Fruit fly (Drosophila melanogaster) whole organism, embryonic: ENCODE measurements around the gene Son.

Experiments used
- B-H1 ChIP-seq: fragments of 200-800 bp; sonication (Bioruptor generic); IDR thresholded peaks from 3 replicates; pipeline ENCODE4 v1.3.6; 2022; ENCODE audit warnings: missing biosample characterization, missing genetic modification characterization
- CG11247 ChIP-seq: fragments of 200-800 bp; sonication (Bioruptor generic); IDR thresholded peaks from 2 replicates; pipeline ENCODE4 v1.3.6; 2022; ENCODE audit warnings: missing biosample characterization, missing genetic modification characterization
- CG11560 ChIP-seq: fragments of 200-800 bp; sonication (Bioruptor generic); IDR thresholded peaks from 3 replicates; pipeline ENCODE4 v1.3.6; 2022; ENCODE audit warnings: missing biosample characterization, missing genetic modification characterization
- CG12071 ChIP-seq: fragments of 200-800 bp; sonication (Bioruptor generic); optimal IDR thresholded peaks from 3 replicates; lab custom pipeline; 2018; ENCODE audit warnings: missing biosample characterization, mild to moderate bottlenecking, missing genetic modification characterization
- CG14014 ChIP-seq: fragments of 200-800 bp; sonication (Bioruptor generic); IDR thresholded peaks from 2 replicates; pipeline ENCODE4 v1.3.6; 2022; ENCODE audit warnings: missing biosample characterization, missing genetic modification characterization
- CG14667 ChIP-seq: fragments of 200-800 bp; sonication (Bioruptor generic); IDR thresholded peaks from 2 replicates; pipeline ENCODE4 v1.3.6; 2022; ENCODE audit warnings: missing biosample characterization, missing genetic modification characterization
- CG14965 ChIP-seq: fragments of 200-800 bp; sonication (Bioruptor generic); optimal IDR thresholded peaks from 2 replicates; lab custom pipeline; 2016; ENCODE audit warnings: missing biosample characterization, missing genetic modification characterization, borderline replicate concordance
- CG1529 ChIP-seq: fragments of 200-800 bp; sonication (Bioruptor generic); optimal IDR thresholded peaks from 3 replicates; lab custom pipeline; 2018; ENCODE audit warnings: missing biosample characterization, missing genetic modification characterization
- CG15696 ChIP-seq: fragments of 200-800 bp; sonication (Bioruptor generic); optimal IDR thresholded peaks from 2 replicates; lab custom pipeline; 2019; ENCODE audit warnings: missing biosample characterization, mild to moderate bottlenecking, missing genetic modification characterization, moderate library complexity
- CG1602 ChIP-seq: fragments of 200-800 bp; sonication (Bioruptor generic); optimal IDR thresholded peaks from 3 replicates; lab custom pipeline; 2016; ENCODE audit warnings: missing biosample characterization, missing genetic modification characterization
- CG16815 ChIP-seq: fragments of 200-800 bp; sonication (Bioruptor generic); optimal IDR thresholded peaks from 3 replicates; lab custom pipeline; 2017; ENCODE audit warnings: missing biosample characterization, mild to moderate bottlenecking, missing genetic modification characterization
- CG17186 ChIP-seq: fragments of 200-800 bp; sonication (Bioruptor generic); optimal IDR thresholded peaks from 3 replicates; lab custom pipeline; 2017; ENCODE audit warnings: missing biosample characterization, missing genetic modification reagents, missing genetic modification characterization
- CG17359 ChIP-seq: fragments of 200-800 bp; sonication (Bioruptor generic); optimal IDR thresholded peaks from 3 replicates; lab custom pipeline; 2018; ENCODE audit warnings: missing biosample characterization, mild to moderate bottlenecking, missing genetic modification characterization, moderate library complexity
- CG1792 ChIP-seq: fragments of 200-800 bp; sonication (Bioruptor generic); optimal IDR thresholded peaks from 2 replicates; lab custom pipeline; 2016; ENCODE audit warnings: missing biosample characterization, missing genetic modification characterization
- CG18619 ChIP-seq: fragments of 200-800 bp; sonication (Bioruptor generic); optimal IDR thresholded peaks from 3 replicates; lab custom pipeline; 2017; ENCODE audit warnings: missing biosample characterization, mild to moderate bottlenecking, missing genetic modification characterization
- CG2116 ChIP-seq: fragments of 200-800 bp; sonication (Bioruptor generic); optimal IDR thresholded peaks from 3 replicates; lab custom pipeline; 2018; ENCODE audit warnings: missing biosample characterization, mild to moderate bottlenecking, missing genetic modification characterization
- CG30020 ChIP-seq: fragments of 200-800 bp; optimal IDR thresholded peaks from 2 replicates; lab custom pipeline; 2019; ENCODE audit warnings: missing biosample characterization, mild to moderate bottlenecking, missing genetic modification characterization, moderate library complexity
- CG31365 ChIP-seq: fragments of 200-800 bp; sonication (Bioruptor generic); optimal IDR thresholded peaks from 2 replicates; lab custom pipeline; 2018; ENCODE audit warnings: missing biosample characterization, mild to moderate bottlenecking, missing genetic modification characterization
- CG4404 ChIP-seq: fragments of 200-800 bp; sonication (Bioruptor generic); IDR thresholded peaks from 2 replicates; pipeline ENCODE4 v1.3.6; 2022; ENCODE audit warnings: missing biosample characterization, missing genetic modification characterization
- CG4854 ChIP-seq: fragments of 200-800 bp; sonication (Bioruptor generic); optimal IDR thresholded peaks from 2 replicates; lab custom pipeline; 2016; ENCODE audit warnings: missing biosample characterization, missing genetic modification characterization, inconsistent platforms
- CG5245 ChIP-seq: fragments of 200-800 bp; sonication (Bioruptor generic); optimal IDR thresholded peaks from 3 replicates; lab custom pipeline; 2016; ENCODE audit warnings: missing biosample characterization, missing genetic modification characterization
- CG6683 ChIP-seq: fragments of 200-800 bp; sonication (Bioruptor generic); optimal IDR thresholded peaks from 2 replicates; lab custom pipeline; 2017; ENCODE audit warnings: missing biosample characterization, mild to moderate bottlenecking, missing genetic modification characterization, missing genetic modification reagents
- CG6791 ChIP-seq: fragments of 200-800 bp; sonication (Bioruptor generic); IDR thresholded peaks from 3 replicates; pipeline ENCODE4 v1.3.6; 2022; ENCODE audit warnings: missing biosample characterization, missing genetic modification characterization; ENCODE audit not compliant: partially characterized antibody
- CG6854 ChIP-seq: fragments of 200-800 bp; sonication (Bioruptor generic); optimal IDR thresholded peaks from 3 replicates; lab custom pipeline; 2017; ENCODE audit warnings: missing biosample characterization, mild to moderate bottlenecking, missing genetic modification characterization
- CG7745 ChIP-seq: fragments of 200-800 bp; sonication (Bioruptor generic); optimal IDR thresholded peaks from 2 replicates; lab custom pipeline; 2018; ENCODE audit warnings: missing biosample characterization, mild to moderate bottlenecking, missing genetic modification characterization, moderate library complexity
- CG8478 ChIP-seq: fragments of >200 bp; optimal IDR thresholded peaks from 2 replicates; lab custom pipeline; 2018
- CG9932 ChIP-seq: fragments of 200-800 bp; sonication (Bioruptor generic); IDR thresholded peaks from 2 replicates; pipeline ENCODE4 v1.3.6; 2022; ENCODE audit warnings: missing biosample characterization, missing genetic modification characterization
- Dfd ChIP-seq, 2 experiments: fragments of >200 bp; optimal IDR thresholded peaks; 2 replicates each; lab custom pipeline; 2017; ENCODE audit warnings: missing biosample characterization in 2 of 2, missing genetic modification characterization in 2 of 2
- Dll ChIP-seq: fragments of 200-800 bp; sonication (Bioruptor generic); IDR thresholded peaks from 4 replicates; pipeline ENCODE4 v1.3.6; 2022; ENCODE audit warnings: missing biosample characterization, missing genetic modification characterization; ENCODE audit not compliant: partially characterized antibody
- HLH4C ChIP-seq: fragments of 200-800 bp; sonication (Bioruptor generic); IDR thresholded peaks from 3 replicates; pipeline ENCODE4 v1.3.6; 2022; ENCODE audit warnings: missing biosample characterization, missing genetic modification characterization; ENCODE audit not compliant: partially characterized antibody
- Hsf ChIP-seq: fragments of 200-800 bp; sonication (Bioruptor generic); optimal IDR thresholded peaks from 3 replicates; lab custom pipeline; 2016; ENCODE audit warnings: missing biosample characterization, missing genetic modification characterization
- Mad ChIP-seq: fragments of 200-800 bp; sonication (Bioruptor generic); optimal IDR thresholded peaks from 2 replicates; lab custom pipeline; 2016; ENCODE audit warnings: missing biosample characterization, missing genetic modification characterization
- Myb ChIP-seq: fragments of 200-800 bp; sonication (Bioruptor generic); optimal IDR thresholded peaks from 2 replicates; lab custom pipeline; 2016; ENCODE audit warnings: missing biosample characterization, missing genetic modification characterization
- Neu2 ChIP-seq: fragments of 200-800 bp; sonication (Bioruptor generic); optimal IDR thresholded peaks from 3 replicates; lab custom pipeline; 2016; ENCODE audit warnings: missing biosample characterization, missing genetic modification characterization, borderline replicate concordance
- Oli ChIP-seq: fragments of 200-800 bp; sonication (Bioruptor generic); optimal IDR thresholded peaks from 2 replicates; lab custom pipeline; 2018; ENCODE audit warnings: missing biosample characterization, mild to moderate bottlenecking, missing genetic modification characterization, moderate library complexity
- Six4 ChIP-seq: fragments of 200-800 bp; sonication (Bioruptor generic); optimal IDR thresholded peaks from 2 replicates; lab custom pipeline; 2016; ENCODE audit warnings: missing biosample characterization, missing genetic modification characterization
- Sry-δ ChIP-seq: fragments of 200-800 bp; sonication (Bioruptor generic); optimal IDR thresholded peaks from 2 replicates; lab custom pipeline; 2016; ENCODE audit warnings: missing biosample characterization, missing genetic modification characterization
- Xrp1 ChIP-seq: fragments of 200-800 bp; sonication (Bioruptor generic); IDR thresholded peaks from 2 replicates; pipeline ENCODE4 v1.3.6; 2022; ENCODE audit warnings: missing biosample characterization, missing genetic modification characterization
- bbx ChIP-seq: fragments of 200-800 bp; sonication (Bioruptor generic); IDR thresholded peaks from 2 replicates; pipeline ENCODE4 v1.3.6; 2022; ENCODE audit warnings: missing biosample characterization, missing genetic modification characterization; ENCODE audit not compliant: partially characterized antibody
- eyg ChIP-seq: fragments of 200-800 bp; sonication (Bioruptor generic); optimal IDR thresholded peaks from 3 replicates; lab custom pipeline; 2016; ENCODE audit warnings: missing biosample characterization, missing genetic modification characterization
- gsb-n ChIP-seq: fragments of 200-800 bp; sonication (Bioruptor generic); optimal IDR thresholded peaks from 3 replicates; lab custom pipeline; 2018; ENCODE audit warnings: missing biosample characterization, mild to moderate bottlenecking, missing genetic modification characterization
- ham ChIP-seq: fragments of 200-800 bp; sonication (Bioruptor generic); IDR thresholded peaks from 2 replicates; pipeline ENCODE4 v1.3.6; 2022; ENCODE audit warnings: missing biosample characterization, missing genetic modification characterization
- hb ChIP-seq: fragments of 200-800 bp; sonication (Bioruptor generic); IDR thresholded peaks from 3 replicates; pipeline ENCODE4 v1.3.6; 2022; ENCODE audit warnings: missing biosample characterization, missing genetic modification characterization; ENCODE audit not compliant: partially characterized antibody
- lov ChIP-seq, 2 experiments: fragments of 200-800 bp in 1 of 2; fragments of >200 bp in 1 of 2; sonication (Bioruptor generic) in 1 of 2; IDR thresholded peaks in 1 of 2; optimal IDR thresholded peaks in 1 of 2; 2 replicates in 1 of 2; 3 replicates in 1 of 2; pipeline versions ENCODE4 v1.3.6 to Lab custom; 2017 to 2022; ENCODE audit warnings: missing biosample characterization in 1 of 2, missing genetic modification characterization in 1 of 2
- onecut ChIP-seq: fragments of 200-800 bp; sonication (Bioruptor generic); IDR thresholded peaks from 2 replicates; pipeline ENCODE4 v1.3.6; 2022; ENCODE audit warnings: missing biosample characterization, missing genetic modification characterization
- prd ChIP-seq, 3 experiments: fragments of >200 bp in 2 of 3; fragments of 200-800 bp in 1 of 3; sonication (Bioruptor generic) in 1 of 3; optimal IDR thresholded peaks in 2 of 3; IDR thresholded peaks in 1 of 3; 2 replicates in 2 of 3; 3 replicates in 1 of 3; pipeline versions ENCODE4 v1.3.6 to Lab custom; 2017 to 2022; ENCODE audit warnings: missing biosample characterization in 1 of 3, missing genetic modification characterization in 1 of 3
- row ChIP-seq: fragments of 200-800 bp; sonication (Bioruptor generic); IDR thresholded peaks from 3 replicates; pipeline ENCODE4 v1.3.6; 2022; ENCODE audit warnings: missing biosample characterization, missing genetic modification characterization
- sens ChIP-seq: fragments of 200-800 bp; sonication (Bioruptor generic); peaks from one replicate; lab custom pipeline; 2016; ENCODE audit warnings: missing biosample characterization, missing genetic modification characterization
- so ChIP-seq: fragments of 200-800 bp; sonication (Bioruptor generic); IDR thresholded peaks from 3 replicates; pipeline ENCODE4 v1.3.6; 2022; ENCODE audit warnings: missing biosample characterization, missing genetic modification characterization
- ssp ChIP-seq: fragments of 200-800 bp; sonication (Bioruptor generic); IDR thresholded peaks from 2 replicates; pipeline ENCODE4 v1.3.6; 2022; ENCODE audit warnings: missing biosample characterization, missing genetic modification characterization

Gene Son

DNA sequence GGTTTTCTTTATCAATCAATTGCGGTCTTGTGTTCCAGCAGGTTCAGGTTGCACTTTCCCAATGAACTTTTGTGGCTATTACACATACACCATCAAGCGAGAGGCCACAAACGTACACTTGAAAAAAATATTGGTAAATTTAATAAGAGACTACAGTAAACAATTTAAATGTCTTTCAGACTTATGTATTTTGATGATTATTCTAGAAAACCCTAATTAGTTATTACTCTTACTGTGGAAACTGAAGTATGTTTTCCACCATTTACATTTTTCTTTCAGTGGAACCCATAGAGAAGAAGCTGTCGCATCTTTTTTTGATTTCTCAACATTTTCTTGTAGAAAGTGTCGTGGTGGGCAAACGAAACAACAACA lies 43.7 kb upstream of the Son start (continued):
- TF ChIP-seq CG17359, result peak; percentile 97
- TF ChIP-seq CG11247 (GFP tag; lab: Robert Waterston, UW), result peak; percentile 81
- peak; percentile 90 for TF ChIP-seq CG14014 (GFP tag; lab: Robert Waterston, UW)
- no peak; the same call in 1 of the 2 replicates for TF ChIP-seq CG9932 (GFP tag; lab: Robert Waterston, UW)
- peak; percentile 92 for TF ChIP-seq CG5245 (GFP tag; lab: Kevin White, UChicago)
- TF ChIP-seq CG7745, result no peak
- peak; percentile 73 for TF ChIP-seq CG30020 (tag; lab: Kevin White, UChicago)
- peak; percentile 91 for TF ChIP-seq CG1602
- no peak for TF ChIP-seq Dfd (GFP tag; optimal IDR thresholded peaks at IDR 0.05; lab: Kevin White, UChicago)
- TF ChIP-seq CG6791 (GFP tag; lab: Robert Waterston, UW), result no peak
- TF ChIP-seq prd (optimal IDR thresholded peaks at IDR 0.05; lab: Kevin White, UChicago), result no peak
- peak; percentile 93 for TF ChIP-seq prd (GFP tag; IDR thresholded peaks at IDR 0.05; lab: Robert Waterston, UW)
- peak; percentile 93 for TF ChIP-seq Xrp1 (GFP tag; lab: Robert Waterston, UW)
- TF ChIP-seq Six4 (GFP tag; lab: Kevin White, UChicago), result peak; percentile 91
- TF ChIP-seq CG14965 (GFP tag; lab: Kevin White, UChicago), result peak; percentile 82
- peak; percentile 74 for TF ChIP-seq CG16815 (GFP tag; lab: Kevin White, UChicago)
- peak; percentile 64 for TF ChIP-seq Sry-δ
- peak; percentile 65 for TF ChIP-seq CG6683 (GFP tag; lab: Kevin White, UChicago)
- peak; percentile 89 for TF ChIP-seq CG18619 (GFP tag; lab: Kevin White, UChicago)
- TF ChIP-seq HLH4C (GFP tag; lab: Robert Waterston, UW), result no peak
- peak; percentile 86 for TF ChIP-seq B-H1 (GFP tag; lab: Robert Waterston, UW)
- peak; percentile 99 for TF ChIP-seq sens (GFP tag; lab: Kevin White, UChicago)
- TF ChIP-seq Hsf, result peak; percentile 92
- TF ChIP-seq Neu2 (GFP tag; lab: Kevin White, UChicago), result peak; percentile 4
- peak; percentile 76 for TF ChIP-seq CG6854 (GFP tag; lab: Kevin White, UChicago)
- TF ChIP-seq onecut (GFP tag; lab: Robert Waterston, UW), result peak; percentile 75
- TF ChIP-seq Mad (GFP tag; lab: Kevin White, UChicago), result peak; percentile 88
- peak; percentile 97 for TF ChIP-seq gsb-n (tag; lab: Kevin White, UChicago)
- TF ChIP-seq ham (GFP tag; lab: Robert Waterston, UW), result 0 out of 2 replicates have a peak, but pooled peaks have one; percentile 21
- TF ChIP-seq CG11560 (tag; lab: Robert Waterston, UW), result no peak
- TF ChIP-seq hb (GFP tag; lab: Robert Waterston, UW), result no peak
- TF ChIP-seq CG14667 (GFP tag; lab: Robert Waterston, UW), result peak; percentile 88
- TF ChIP-seq Dll (GFP tag; lab: Robert Waterston, UW), result no peak
- peak; percentile 90 for TF ChIP-seq so
- peak; percentile 96 for TF ChIP-seq Oli (tag; lab: Kevin White, UChicago)
- peak; percentile 42 for TF ChIP-seq CG4404 (GFP tag; lab: Robert Waterston, UW)
- TF ChIP-seq lov (optimal IDR thresholded peaks at IDR 0.05; lab: Kevin White, UChicago), result no peak
- TF ChIP-seq lov (GFP tag; IDR thresholded peaks at IDR 0.05; lab: Robert Waterston, UW), result peak; percentile 89; the same call in 2 of the 3 replicates
- TF ChIP-seq bbx (GFP tag; lab: Robert Waterston, UW), result no peak
- peak; percentile 95 for TF ChIP-seq CG1529 (GFP tag; lab: Kevin White, UChicago)
- TF ChIP-seq eyg (GFP tag; lab: Kevin White, UChicago), result peak; percentile 91
- TF ChIP-seq ssp (GFP tag; lab: Robert Waterston, UW), result peak; percentile 82
- TF ChIP-seq CG1792, result peak; percentile 92
- TF ChIP-seq CG8478 (lab: Kevin White, UChicago), result no peak
- TF ChIP-seq Myb (GFP tag; lab: Kevin White, UChicago), result peak; percentile 75
- TF ChIP-seq CG12071 (GFP tag; lab: Kevin White, UChicago), result peak; percentile 87
- peak; percentile 60 for TF ChIP-seq CG2116 (GFP tag; lab: Kevin White, UChicago)
- peak; percentile 73 for TF ChIP-seq CG17186 (GFP tag; lab: Kevin White, UChicago)
- TF ChIP-seq CG4854 (GFP tag; lab: Kevin White, UChicago), result peak; percentile 85
- TF ChIP-seq CG31365, result peak; percentile 57
- TF ChIP-seq row (GFP tag; lab: Robert Waterston, UW), result peak; percentile 88
- peak; percentile 54 for TF ChIP-seq CG15696
